Fruit fly (Drosophila melanogaster): Measurements from ENCODE around the gene CG7333.

CG7333 gene

dm6 chr3R:19627792-19628522 lies 27.5 kb downstream of the CG7333 start (continued):
- no peak for TF ChIP-seq achi (GFP tag; optimal IDR thresholded peaks at IDR 0.05)
- no peak for TF ChIP-seq Lpt (GFP tag; optimal IDR thresholded peaks at IDR 0.05)
- no peak for TF ChIP-seq net (GFP tag; optimal IDR thresholded peaks at IDR 0.05)
- TF ChIP-seq Hr39 (GFP tag; optimal IDR thresholded peaks at IDR 0.05): no peak
- TF ChIP-seq eg (GFP tag; IDR thresholded peaks at IDR 0.05): no peak

dm6 chr3R:19632685-19633116 lies 32.3 kb downstream of the CG7333 start, which contains the start of gene CG6231:
Gene CG6231 (minus strand): TSS chr3R:19632718.
- TF ChIP-seq Eip78C (GFP tag) (peak; percentile 26), CG6854 (GFP tag; optimal IDR thresholded peaks at IDR 0.05) (no peak), CG15336 (GFP tag; IDR thresholded peaks at IDR 0.05) (peak; percentile 29; the same call in 1 of the 2 replicates), CG6163 (GFP tag; IDR thresholded peaks at IDR 0.05) (peak; percentile 44; the same call in 1 of the 3 replicates)

DNA sequence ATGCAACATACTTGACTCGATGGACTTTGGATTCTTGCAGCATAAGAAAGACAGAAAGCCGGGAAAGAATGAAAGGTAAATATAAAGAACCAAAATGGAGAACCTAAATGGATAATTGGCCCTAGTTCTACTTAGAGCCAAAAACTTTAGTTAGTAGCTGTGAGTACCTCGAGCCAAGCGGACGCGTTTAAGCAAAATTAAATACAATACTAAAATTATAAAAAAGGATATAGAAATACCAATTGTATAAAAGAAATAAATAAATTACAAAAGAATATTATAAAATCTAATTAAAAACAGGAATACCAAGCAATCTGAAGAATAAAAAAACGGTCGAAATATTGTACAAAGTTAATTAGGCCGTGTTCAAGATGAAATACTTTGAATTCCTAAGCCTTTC lies 34.2 kb downstream of the CG7333 start, which contains the start of gene CG34138:
CG34138 (plus strand) TSS at position 301 of the 400 bp plus-strand sequence.
- no peak for TF ChIP-seq svp (GFP tag)
- TF ChIP-seq cyc (GFP tag; optimal IDR thresholded peaks at IDR 0.05): no peak
- TF ChIP-seq CG11902 (GFP tag; optimal IDR thresholded peaks at IDR 0.05): no peak
- TF ChIP-seq CG6808 (GFP tag; optimal IDR thresholded peaks at IDR 0.05): no peak
- TF ChIP-seq Ets21C (GFP tag; optimal IDR thresholded peaks at IDR 0.05): no peak
- no peak for TF ChIP-seq CG3032 (tag; optimal IDR thresholded peaks at IDR 0.05)
- TF ChIP-seq dsx (GFP tag; optimal IDR thresholded peaks at IDR 0.05; ENCODE audit: poor library complexity, severe bottlenecking): no peak
- TF ChIP-seq Eip75B (GFP tag; optimal IDR thresholded peaks at IDR 0.05): no peak
- TF ChIP-seq Blimp-1 (GFP tag; optimal IDR thresholded peaks at IDR 0.05): no peak
- no peak for TF ChIP-seq salr (GFP tag; optimal IDR thresholded peaks at IDR 0.05)
- TF ChIP-seq CG8319 (GFP tag; optimal IDR thresholded peaks at IDR 0.05): no peak
- no peak for TF ChIP-seq CG7368 (GFP tag; optimal IDR thresholded peaks at IDR 0.05)
- TF ChIP-seq dac (GFP tag; optimal IDR thresholded peaks at IDR 0.05): no peak

dm6 chr3R:19638004-19638403 lies 37.6 kb downstream of the CG7333 start:
- no peak for TF ChIP-seq net (GFP tag; optimal IDR thresholded peaks at IDR 0.05)
- TF ChIP-seq svp (GFP tag): peak; percentile 91

DNA sequence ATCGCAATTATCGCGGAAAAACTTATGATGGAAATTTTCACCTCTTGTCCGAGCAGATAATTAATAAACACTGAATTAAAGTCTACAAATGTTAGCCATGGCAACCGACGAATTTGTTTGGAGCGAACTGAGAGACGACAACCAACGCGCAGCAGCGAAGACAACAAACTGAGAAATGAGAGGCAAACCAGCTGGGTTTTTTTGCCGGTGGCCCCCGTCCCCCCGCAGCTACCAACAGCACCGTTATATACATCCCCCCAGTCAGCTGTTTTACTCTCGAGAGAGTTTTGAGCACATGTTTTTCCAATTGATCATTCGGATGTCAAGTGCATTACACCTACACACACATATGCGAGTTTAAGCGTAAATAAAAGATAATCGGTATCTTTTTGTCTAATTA lies 40.6 kb downstream of the CG7333 start:
- TF ChIP-seq CG4318 (GFP tag; optimal IDR thresholded peaks at IDR 0.05) (no peak), CG7368 (GFP tag; optimal IDR thresholded peaks at IDR 0.05) (no peak), Gug (GFP tag; IDR thresholded peaks at IDR 0.05) (no peak), Met (GFP tag; optimal IDR thresholded peaks at IDR 0.05) (no peak), CG8119 (GFP tag; IDR thresholded peaks at IDR 0.05) (0 out of 3 replicates have a peak, but pooled peaks have one; percentile 12), CG3919 (GFP tag; optimal IDR thresholded peaks at IDR 0.05) (peak; percentile 29), CG9139 (GFP tag; optimal IDR thresholded peaks at IDR 0.05) (peak; percentile 43), CG8632 (GFP tag; optimal IDR thresholded peaks at IDR 0.05) (no peak), ss (GFP tag; optimal IDR thresholded peaks at IDR 0.05) (no peak), spab (GFP tag; optimal IDR thresholded peaks at IDR 0.05) (no peak), eg (GFP tag; IDR thresholded peaks at IDR 0.05) (peak; percentile 32; the same call in 1 of the 3 replicates), CG31627 (GFP tag; optimal IDR thresholded peaks at IDR 0.05) (no peak), Sox15 (GFP tag; optimal IDR thresholded peaks at IDR 0.05) (no peak), Eip93F (GFP tag; optimal IDR thresholded peaks at IDR 0.05) (no peak), Smox (GFP tag; optimal IDR thresholded peaks at IDR 0.05) (no peak), CG3032 (tag; optimal IDR thresholded peaks at IDR 0.05) (no peak), net (GFP tag; optimal IDR thresholded peaks at IDR 0.05) (no peak), Eip78C (GFP tag) (peak; percentile 72), CG6854 (GFP tag; optimal IDR thresholded peaks at IDR 0.05) (peak; percentile 22), Eip75B (GFP tag; optimal IDR thresholded peaks at IDR 0.05) (no peak), fd85E (GFP tag; optimal IDR thresholded peaks at IDR 0.05) (no peak), Sox102F (GFP tag; optimal IDR thresholded peaks at IDR 0.05) (peak; percentile 16), salr (GFP tag; optimal IDR thresholded peaks at IDR 0.05) (no peak), CG6276 (GFP tag; optimal IDR thresholded peaks at IDR 0.05) (no peak), CG16779 (tag; optimal IDR thresholded peaks at IDR 0.05) (peak; percentile 23), lz (GFP tag; optimal IDR thresholded peaks at IDR 0.05) (no peak), CG15336 (GFP tag; IDR thresholded peaks at IDR 0.05) (no peak; the same call in 1 of the 2 replicates), achi (GFP tag; optimal IDR thresholded peaks at IDR 0.05) (peak; percentile 0), Sox14 (GFP tag; optimal IDR thresholded peaks at IDR 0.05) (no peak), svp (GFP tag) (peak; percentile 83), CG6163 (GFP tag; IDR thresholded peaks at IDR 0.05) (peak; percentile 56; the same call in 2 of the 3 replicates), cyc (GFP tag; optimal IDR thresholded peaks at IDR 0.05) (no peak)
